Worm (Caenorhabditis elegans) whole organism, late embryonic: ENCODE measurements around the gene srx-8.

Source experiments
- F13H6.1 ChIP-seq: sonication (generic microtip); optimal IDR thresholded peaks from 2 replicates; lab custom pipeline; 2016; ENCODE audit warnings: missing genetic modification characterization, missing compliant biosample characterization
- K09A11.1 ChIP-seq: sonication (generic microtip); optimal IDR thresholded peaks from 2 replicates; lab custom pipeline; 2017; ENCODE audit warnings: antibody characterized with exemption, mild to moderate bottlenecking, missing genetic modification characterization, missing compliant biosample characterization; ENCODE audit not compliant: insufficient read depth
- T23F11.4 ChIP-seq: fragments of 200-800 bp; sonication (Bioruptor generic); optimal IDR thresholded peaks from 2 replicates; lab custom pipeline; 2018; ENCODE audit warnings: mild to moderate bottlenecking, missing genetic modification characterization, missing compliant biosample characterization
- Y22D7AL.16 ChIP-seq: sonication (generic microtip); optimal IDR thresholded peaks from 2 replicates; lab custom pipeline; 2016; ENCODE audit warnings: missing genetic modification characterization, missing compliant biosample characterization
- ahr-1 ChIP-seq: sonication (generic microtip); optimal IDR thresholded peaks from 2 replicates; lab custom pipeline; 2016; ENCODE audit warnings: missing genetic modification characterization, missing compliant biosample characterization
- ama-1 ChIP-seq: fragments of 150-350 bp; optimal IDR thresholded peaks from 2 replicates; lab custom pipeline; 2014
- ceh-18 ChIP-seq: sonication (generic microtip); optimal IDR thresholded peaks from 2 replicates; lab custom pipeline; 2016; ENCODE audit warnings: missing genetic modification characterization, missing compliant biosample characterization
- ceh-19 ChIP-seq: fragments of 200-800 bp; sonication (Bioruptor generic); optimal IDR thresholded peaks from 2 replicates; lab custom pipeline; 2018; ENCODE audit warnings: mild to moderate bottlenecking, missing genetic modification characterization, missing compliant biosample characterization
- ceh-24 ChIP-seq: sonication (generic microtip); optimal IDR thresholded peaks from 2 replicates; lab custom pipeline; 2016; ENCODE audit warnings: mild to moderate bottlenecking, missing genetic modification characterization, missing compliant biosample characterization
- ceh-30 ChIP-seq: fragments of 150-350 bp; optimal IDR thresholded peaks from 2 replicates; lab custom pipeline; 2014; ENCODE audit warnings: missing biosample characterization, missing genetic modification characterization
- ceh-31 ChIP-seq: sonication (generic microtip); optimal IDR thresholded peaks from 2 replicates; lab custom pipeline; 2016; ENCODE audit warnings: missing genetic modification characterization, missing compliant biosample characterization
- ceh-45 ChIP-seq: fragments of 200-800 bp; sonication (Bioruptor generic); IDR thresholded peaks from 2 replicates; pipeline ENCODE4 v1.3.6; 2022; ENCODE audit warnings: missing genetic modification reagents, missing genetic modification characterization, missing compliant biosample characterization
- ceh-6 ChIP-seq: fragments of 200-800 bp; sonication (Bioruptor generic); optimal IDR thresholded peaks from 2 replicates; lab custom pipeline; 2018; ENCODE audit warnings: mild to moderate bottlenecking, missing genetic modification characterization, missing compliant biosample characterization
- dmd-4 ChIP-seq: sonication (generic microtip); optimal IDR thresholded peaks from 2 replicates; lab custom pipeline; 2016; ENCODE audit warnings: borderline replicate concordance, missing genetic modification characterization, missing compliant biosample characterization
- elt-2 ChIP-seq: sonication (generic microtip); optimal IDR thresholded peaks from 2 replicates; lab custom pipeline; 2016; ENCODE audit warnings: missing genetic modification reagents, missing genetic modification characterization, missing compliant biosample characterization
- fkh-6 ChIP-seq: sonication (generic microtip); optimal IDR thresholded peaks from 2 replicates; lab custom pipeline; 2016; ENCODE audit warnings: missing genetic modification characterization, missing compliant biosample characterization
- hlh-13 ChIP-seq: fragments of 200-800 bp; sonication (Bioruptor generic); optimal IDR thresholded peaks from 2 replicates; lab custom pipeline; 2018; ENCODE audit warnings: mild to moderate bottlenecking, missing genetic modification characterization, missing compliant biosample characterization
- hlh-30 ChIP-seq: sonication (generic microtip); optimal IDR thresholded peaks from 2 replicates; lab custom pipeline; 2017; ENCODE audit warnings: antibody characterized with exemption, missing genetic modification characterization, missing compliant biosample characterization; ENCODE audit not compliant: insufficient read depth
- hlh-6 ChIP-seq: sonication (generic microtip); optimal IDR thresholded peaks from 2 replicates; lab custom pipeline; 2016; ENCODE audit warnings: missing genotype, missing genetic modification characterization, missing compliant biosample characterization
- lim-6 ChIP-seq: sonication (generic microtip); optimal IDR thresholded peaks from 2 replicates; lab custom pipeline; 2016; ENCODE audit warnings: missing genetic modification characterization, missing compliant biosample characterization
- mec-3 ChIP-seq: sonication (generic microtip); optimal IDR thresholded peaks from 2 replicates; lab custom pipeline; 2016; ENCODE audit warnings: borderline replicate concordance, missing genetic modification characterization, missing compliant biosample characterization
- nfya-1 ChIP-seq: sonication (generic microtip); optimal IDR thresholded peaks from 2 replicates; lab custom pipeline; 2017; ENCODE audit warnings: missing genetic modification characterization, mild to moderate bottlenecking, missing compliant biosample characterization, antibody characterized with exemption, moderate library complexity
- nhr-11 ChIP-seq: fragments of 150-350 bp; optimal IDR thresholded peaks from 2 replicates; lab custom pipeline; 2014; ENCODE audit warnings: missing biosample characterization, missing genetic modification characterization
- nhr-232 ChIP-seq: sonication (generic microtip); optimal IDR thresholded peaks from 2 replicates; lab custom pipeline; 2016; ENCODE audit warnings: missing genetic modification characterization, missing compliant biosample characterization
- npax-4 ChIP-seq: sonication (generic microtip); optimal IDR thresholded peaks from 2 replicates; lab custom pipeline; 2016; ENCODE audit warnings: missing genetic modification characterization, missing compliant biosample characterization
- odd-2 ChIP-seq: sonication (generic microtip); optimal IDR thresholded peaks from 2 replicates; lab custom pipeline; 2017; ENCODE audit warnings: antibody characterized with exemption, mild to moderate bottlenecking, missing genetic modification characterization, missing compliant biosample characterization
- pag-3 ChIP-seq: sonication (generic microtip); optimal IDR thresholded peaks from 2 replicates; lab custom pipeline; 2016; ENCODE audit warnings: missing compliant biosample characterization, missing genetic modification characterization, borderline replicate concordance
- pat-9 ChIP-seq: fragments of 200-800 bp; sonication (Bioruptor generic); optimal IDR thresholded peaks from 2 replicates; lab custom pipeline; 2018; ENCODE audit warnings: mild to moderate bottlenecking, missing genetic modification characterization, moderate library complexity, missing compliant biosample characterization
- pax-1 ChIP-seq: fragments of 150-350 bp; optimal IDR thresholded peaks from 2 replicates; lab custom pipeline; 2014; ENCODE audit warnings: missing biosample characterization, missing genetic modification characterization
- pha-2 ChIP-seq: sonication (generic microtip); optimal IDR thresholded peaks from 2 replicates; lab custom pipeline; 2017; ENCODE audit warnings: mild to moderate bottlenecking, missing genetic modification characterization, missing compliant biosample characterization
- pha-4 ChIP-seq: fragments of 150-350 bp; optimal IDR thresholded peaks from 2 replicates; lab custom pipeline; 2018; ENCODE audit warnings: missing biosample characterization, missing genetic modification reagents, missing genetic modification characterization
- ref-2 ChIP-seq: sonication (generic microtip); optimal IDR thresholded peaks from 2 replicates; lab custom pipeline; 2016; ENCODE audit warnings: missing genetic modification characterization, missing compliant biosample characterization
- sdc-2 ChIP-seq: sonication (generic microtip); optimal IDR thresholded peaks from 2 replicates; lab custom pipeline; 2016; ENCODE audit warnings: missing genotype, missing genetic modification characterization, missing compliant biosample characterization
- sox-2 ChIP-seq: fragments of 200-800 bp; sonication (Bioruptor generic); IDR thresholded peaks from 2 replicates; pipeline ENCODE4 v1.3.6; 2022; ENCODE audit warnings: missing genetic modification reagents, missing genetic modification characterization, missing compliant biosample characterization
- syd-9 ChIP-seq: sonication (generic microtip); optimal IDR thresholded peaks from 2 replicates; lab custom pipeline; 2016; ENCODE audit warnings: mild to moderate bottlenecking, missing genetic modification characterization, moderate library complexity, missing compliant biosample characterization
- tbx-7 ChIP-seq: sonication (generic microtip); optimal IDR thresholded peaks from 2 replicates; lab custom pipeline; 2016; ENCODE audit warnings: missing genotype, missing genetic modification characterization, missing compliant biosample characterization
- ttx-3 ChIP-seq: sonication (generic microtip); optimal IDR thresholded peaks from 2 replicates; lab custom pipeline; 2016; ENCODE audit warnings: missing genetic modification reagents, missing genetic modification characterization, missing compliant biosample characterization
- unc-86 ChIP-seq: sonication (generic microtip); optimal IDR thresholded peaks from 2 replicates; lab custom pipeline; 2016; ENCODE audit warnings: missing genetic modification characterization, missing compliant biosample characterization
- ztf-16 ChIP-seq: sonication (generic microtip); optimal IDR thresholded peaks from 2 replicates; lab custom pipeline; 2017; ENCODE audit warnings: missing genetic modification characterization, missing compliant biosample characterization

Gene srx-8

DNA sequence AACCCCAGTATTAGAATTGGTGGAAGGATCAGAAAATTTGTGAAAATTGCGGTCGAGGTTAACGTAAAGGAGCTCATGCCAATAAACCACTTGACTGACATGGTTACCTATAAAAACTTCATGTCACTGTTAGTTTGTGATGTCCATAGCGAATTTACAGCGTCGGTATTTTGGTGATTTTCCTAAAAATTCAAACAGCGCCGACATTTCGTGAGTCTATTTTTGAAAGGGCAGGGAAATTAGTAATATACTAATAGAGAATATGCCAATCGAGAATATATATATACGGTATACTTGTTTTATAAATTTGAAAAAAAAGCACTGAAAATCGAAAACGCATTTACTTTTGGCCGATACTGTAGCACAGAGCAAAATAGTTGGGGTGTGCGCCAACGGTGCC is at the start of gene srx-8:
TSS of gene srx-8 (minus strand) at position 101 of the 400 bp plus-strand sequence.
- TF ChIP-seq pat-9 = no peak

ce11 chrV:604105-604504 is 48.1 kb upstream of the srx-8 start, which contains the start of gene srlf-37:
TSS of gene srlf-37 (minus strand) at chrV:604205.
- TF ChIP-seq mec-3 (tag; lab: Kevin White, UChicago) (no peak), pat-9 (no peak), pha-2 (no peak), hlh-6 (no peak), nhr-11 (no peak), dmd-4 (tag; lab: Kevin White, UChicago) (no peak), odd-2 (tag; lab: Kevin White, UChicago) (no peak), K09A11.1 (tag; lab: Kevin White, UChicago) (no peak), ceh-31 (tag; lab: Kevin White, UChicago) (no peak), ceh-6 (no peak), nhr-232 (no peak), unc-86 (tag; lab: Kevin White, UChicago) (no peak), Y22D7AL.16 (tag; lab: Kevin White, UChicago) (no peak), pax-1 (tag; lab: Kevin White, UChicago) (no peak), nfya-1 (no peak), ref-2 (no peak), fkh-6 (tag; lab: Kevin White, UChicago) (no peak)
- TF ChIP-seq, all 69 proteins: peak for 0

DNA sequence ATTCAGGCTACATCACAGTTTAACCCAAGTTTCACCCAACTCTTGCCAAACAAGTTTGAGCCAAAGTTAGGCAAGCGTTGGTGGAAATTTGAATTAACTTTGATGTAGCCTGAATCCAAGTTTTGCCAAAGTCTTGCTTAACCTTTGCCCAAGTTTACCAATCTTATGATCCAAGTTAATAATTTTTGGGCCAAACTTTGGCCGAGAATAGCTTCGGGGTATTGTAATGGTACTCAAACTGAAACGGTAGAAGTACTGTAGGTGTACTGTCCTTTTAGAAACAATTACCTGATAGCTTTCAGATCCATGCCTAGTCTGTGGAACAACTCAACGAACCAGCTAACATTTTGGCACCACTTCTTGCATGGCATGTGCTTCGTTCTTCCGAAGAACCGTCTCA is 44.3 kb upstream of the srx-8 start, which contains the start of gene nhr-251:
TSS of gene nhr-251 (plus strand) at position 301 of the 400 bp plus-strand sequence.
- TF ChIP-seq npax-4 (tag; lab: Kevin White, UChicago) (no peak), ref-2 (no peak), ceh-30 (tag; lab: Kevin White, UChicago) (no peak), sox-2 (GFP tag; lab: Robert Waterston, UW) (no peak), T23F11.4 (no peak)

ce11 chrV:599783-600182 is 43.8 kb upstream of the srx-8 start:
- TF ChIP-seq ceh-18 (tag; lab: Kevin White, UChicago) (no peak), hlh-30 (tag; lab: Kevin White, UChicago) (no peak), K09A11.1 (tag; lab: Kevin White, UChicago) (no peak), ama-1 (lab: Kevin White, UChicago) (no peak), pag-3 (tag; lab: Kevin White, UChicago) (no peak), ceh-19 (GFP tag; lab: Kevin White, UChicago) (no peak), unc-86 (tag; lab: Kevin White, UChicago) (no peak), ttx-3 (tag; lab: Kevin White, UChicago) (no peak), ahr-1 (no peak), F13H6.1 (tag; lab: Kevin White, UChicago) (no peak), ztf-16 (tag; lab: Kevin White, UChicago) (no peak), odd-2 (tag; lab: Kevin White, UChicago) (no peak), nhr-232 (no peak)

DNA sequence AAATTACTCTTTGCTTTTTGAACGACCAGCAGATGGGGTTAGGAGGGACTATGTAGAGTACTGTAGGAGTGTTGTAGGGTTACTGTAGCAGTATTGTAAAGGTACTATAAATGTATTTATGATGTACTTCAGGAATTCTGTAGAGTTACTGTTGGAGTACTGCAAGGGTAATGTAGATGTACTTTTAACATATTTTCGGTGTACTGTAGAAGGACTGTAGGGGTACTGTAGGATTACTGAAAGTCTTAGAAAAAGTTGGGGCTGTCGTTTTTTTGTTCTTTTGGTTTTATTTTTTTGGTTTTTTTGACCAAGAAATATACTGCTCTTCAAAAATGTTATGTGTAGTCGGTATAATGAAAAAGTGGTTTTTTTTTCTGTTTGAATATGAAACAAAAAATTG is 42.7 kb upstream of the srx-8 start:
- TF ChIP-seq ztf-16 (tag; lab: Kevin White, UChicago) (no peak), ttx-3 (tag; lab: Kevin White, UChicago) (no peak), sdc-2 (tag; lab: Kevin White, UChicago) (no peak), ceh-45 (no peak), hlh-13 (no peak), hlh-30 (tag; lab: Kevin White, UChicago) (no peak), nhr-11 (no peak), syd-9 (tag; lab: Kevin White, UChicago) (no peak), unc-86 (tag; lab: Kevin White, UChicago) (no peak), ceh-18 (tag; lab: Kevin White, UChicago) (no peak), elt-2 (tag; lab: Kevin White, UChicago) (no peak), ceh-24 (no peak), ceh-6 (no peak), lim-6 (tag; lab: Kevin White, UChicago) (no peak), pha-4 (tag; lab: Kevin White, UChicago) (no peak), tbx-7 (tag; lab: Kevin White, UChicago) (no peak)
